Worm (Caenorhabditis elegans) whole organism, L4 larva: Measurements from ENCODE around the gene arv-1.

Experiments used
- D1046.2 ChIP-seq: fragments of 200-800 bp; sonication (Bioruptor generic); IDR thresholded peaks from 2 replicates; pipeline ENCODE4 v1.3.6; 2022; ENCODE audit warnings: missing genetic modification characterization, missing compliant biosample characterization
- F26F4.8 ChIP-seq: fragments of 200-800 bp; sonication (Bioruptor generic); conservative IDR thresholded peaks from 2 replicates; pipeline ENCODE4 v1.3.6; 2022; ENCODE audit warnings: missing genetic modification characterization, missing compliant biosample characterization
- F37D6.2 ChIP-seq: sonication (generic microtip); optimal IDR thresholded peaks from 2 replicates; lab custom pipeline; 2016; ENCODE audit warnings: mild to moderate bottlenecking, missing genetic modification characterization, missing compliant biosample characterization
- F49E8.2 ChIP-seq: sonication (generic microtip); optimal IDR thresholded peaks from 2 replicates; lab custom pipeline; 2016; ENCODE audit warnings: missing compliant biosample characterization, mild to moderate bottlenecking, missing genetic modification characterization, borderline replicate concordance
- R02D3.7 ChIP-seq: fragments of 150-350 bp; sonication (generic microtip); optimal IDR thresholded peaks from 3 replicates; lab custom pipeline; 2014; ENCODE audit warnings: missing biosample characterization, missing genetic modification characterization
- T20F7.1 ChIP-seq: fragments of 200-800 bp; sonication (Bioruptor generic); optimal IDR thresholded peaks from 2 replicates; lab custom pipeline; 2018; ENCODE audit warnings: mild to moderate bottlenecking, missing genetic modification characterization, missing compliant biosample characterization
- T26A8.4 ChIP-seq: fragments of 200-800 bp; sonication (Bioruptor generic); IDR thresholded peaks from 2 replicates; pipeline ENCODE4 v1.3.6; 2022; ENCODE audit warnings: missing genetic modification characterization, missing compliant biosample characterization
- aha-1 ChIP-seq: fragments of 150-350 bp; peaks from one replicate; lab custom pipeline; 2014; ENCODE audit warnings: missing biosample characterization, missing genetic modification characterization
- ama-1 ChIP-seq: fragments of 150-350 bp; optimal IDR thresholded peaks from 2 replicates; lab custom pipeline; 2014; ENCODE audit warnings: inconsistent platforms, mixed read lengths
- daf-19 ChIP-seq: fragments of 200-800 bp; sonication (Bioruptor generic); conservative IDR thresholded peaks from 2 replicates; pipeline ENCODE4 v1.3.6; 2022; ENCODE audit warnings: missing genetic modification characterization, missing compliant biosample characterization
- dmd-6 ChIP-seq: fragments of 200-800 bp; sonication (Bioruptor generic); IDR thresholded peaks from 2 replicates; pipeline ENCODE4 v1.3.6; 2022; ENCODE audit warnings: missing genetic modification reagents, missing genetic modification characterization, missing compliant biosample characterization
- dmd-8 ChIP-seq: fragments of 200-800 bp; sonication (Bioruptor generic); IDR thresholded peaks from 2 replicates; pipeline ENCODE4 v1.3.6; 2022; ENCODE audit warnings: missing genetic modification characterization, missing compliant biosample characterization
- fkh-10 ChIP-seq: fragments of 150-350 bp; optimal IDR thresholded peaks from 2 replicates; lab custom pipeline; 2014; ENCODE audit warnings: missing biosample characterization, missing genetic modification reagents, missing genetic modification characterization
- hif-1 ChIP-seq, 2 experiments: sonication (generic microtip); optimal IDR thresholded peaks; 2 replicates each; lab custom pipeline; 2016 to 2017; ENCODE audit warnings: missing compliant biosample characterization in 2 of 2, missing genetic modification characterization in 2 of 2, missing genetic modification reagents in 2 of 2, missing genotype in 2 of 2, mild to moderate bottlenecking in 1 of 2
- hlh-11 ChIP-seq: fragments of 200-800 bp; sonication (Bioruptor generic); optimal IDR thresholded peaks from 2 replicates; lab custom pipeline; 2018; ENCODE audit warnings: mild to moderate bottlenecking, missing genetic modification characterization, missing compliant biosample characterization
- hlh-30 ChIP-seq: sonication (generic microtip); optimal IDR thresholded peaks from 2 replicates; lab custom pipeline; 2017; ENCODE audit warnings: antibody characterized with exemption, mild to moderate bottlenecking, missing genetic modification characterization, missing compliant biosample characterization; ENCODE audit not compliant: insufficient read depth
- hmg-1.1 ChIP-seq: fragments of 200-800 bp; sonication (Bioruptor generic); IDR thresholded peaks from 2 replicates; pipeline ENCODE4 v1.3.6; 2022; ENCODE audit warnings: missing genetic modification reagents, missing genetic modification characterization, missing compliant biosample characterization
- jun-1 ChIP-seq: fragments of 150-350 bp; optimal IDR thresholded peaks from 2 replicates; lab custom pipeline; 2014; ENCODE audit warnings: missing biosample characterization, missing genetic modification reagents, missing genetic modification characterization
- lin-39 ChIP-seq: fragments of 150-350 bp; optimal IDR thresholded peaks from 2 replicates; lab custom pipeline; 2014; ENCODE audit warnings: missing biosample characterization, missing genetic modification reagents, missing genetic modification characterization
- lsy-2 ChIP-seq, 2 experiments: fragments of 150-350 bp in 1 of 2; sonication (generic microtip) in 1 of 2; optimal IDR thresholded peaks; 2 replicates each; lab custom pipeline; 2014 to 2017; ENCODE audit warnings: missing biosample characterization in 2 of 2, missing genetic modification characterization in 2 of 2
- mdl-1 ChIP-seq, 2 experiments: fragments of 150-350 bp in 1 of 2; sonication (generic microtip) in 1 of 2; optimal IDR thresholded peaks; 2 replicates each; lab custom pipeline; 2014 to 2017; ENCODE audit warnings: missing biosample characterization in 2 of 2, missing genetic modification characterization in 2 of 2
- mep-1 ChIP-seq: fragments of 150-350 bp; sonication (generic microtip); optimal IDR thresholded peaks from 3 replicates; lab custom pipeline; 2014; ENCODE audit warnings: missing biosample characterization, missing genetic modification characterization
- mes-2 ChIP-seq: sonication (generic microtip); optimal IDR thresholded peaks from 2 replicates; lab custom pipeline; 2016; ENCODE audit warnings: missing genotype, mild to moderate bottlenecking, missing genetic modification characterization, missing compliant biosample characterization; ENCODE audit not compliant: poor library complexity, severe bottlenecking
- mxl-3 ChIP-seq: fragments of 200-800 bp; sonication (Bioruptor generic); optimal IDR thresholded peaks from 2 replicates; lab custom pipeline; 2018; ENCODE audit warnings: mild to moderate bottlenecking, missing genetic modification characterization, missing compliant biosample characterization
- nhr-11 ChIP-seq: fragments of 150-350 bp; optimal IDR thresholded peaks from 2 replicates; lab custom pipeline; 2014; ENCODE audit warnings: missing biosample characterization, missing genetic modification characterization
- nhr-237 ChIP-seq: sonication (generic microtip); optimal IDR thresholded peaks from 2 replicates; lab custom pipeline; 2017; ENCODE audit warnings: missing biosample characterization, missing genetic modification characterization
- nhr-25 ChIP-seq: sonication (generic microtip); optimal IDR thresholded peaks from 2 replicates; lab custom pipeline; 2017; ENCODE audit warnings: missing genetic modification characterization, mild to moderate bottlenecking, missing compliant biosample characterization, antibody characterized with exemption, moderate library complexity, borderline replicate concordance; ENCODE audit not compliant: insufficient read depth
- nhr-28 ChIP-seq: fragments of 150-350 bp; optimal IDR thresholded peaks from 2 replicates; lab custom pipeline; 2014; ENCODE audit warnings: missing biosample characterization, missing genetic modification characterization
- nhr-76 ChIP-seq: fragments of 150-350 bp; optimal IDR thresholded peaks from 2 replicates; lab custom pipeline; 2014; ENCODE audit warnings: missing biosample characterization, missing genetic modification characterization
- pqm-1 ChIP-seq: sonication (generic microtip); optimal IDR thresholded peaks from 2 replicates; lab custom pipeline; 2017; ENCODE audit warnings: missing biosample characterization, missing genetic modification characterization
- rbr-2 ChIP-seq: sonication (generic microtip); optimal IDR thresholded peaks from 2 replicates; lab custom pipeline; 2016; ENCODE audit warnings: missing genotype, missing genetic modification characterization, missing compliant biosample characterization
- sdz-12 ChIP-seq: fragments of 200-800 bp; sonication (Bioruptor generic); optimal IDR thresholded peaks from 2 replicates; lab custom pipeline; 2018; ENCODE audit warnings: mild to moderate bottlenecking, missing genetic modification characterization, missing compliant biosample characterization
- set-16 ChIP-seq: fragments of 200-800 bp; sonication (Bioruptor generic); IDR thresholded peaks from 2 replicates; pipeline ENCODE4 v1.3.6; 2022; ENCODE audit warnings: missing genetic modification reagents, missing genetic modification characterization, missing compliant biosample characterization
- snpc-1.2 ChIP-seq: fragments of 200-800 bp; sonication (Bioruptor generic); IDR thresholded peaks from 2 replicates; pipeline ENCODE4 v1.3.6; 2022; ENCODE audit warnings: missing genetic modification reagents, missing genetic modification characterization, missing compliant biosample characterization
- unc-130 ChIP-seq: sonication (generic microtip); optimal IDR thresholded peaks from 2 replicates; lab custom pipeline; 2016; ENCODE audit warnings: missing genetic modification reagents, missing genetic modification characterization, missing compliant biosample characterization
- zfp-2 ChIP-seq: sonication (generic microtip); optimal IDR thresholded peaks from 2 replicates; lab custom pipeline; 2016; ENCODE audit warnings: mild to moderate bottlenecking, missing genetic modification characterization, missing compliant biosample characterization
- zip-2 ChIP-seq: fragments of 150-350 bp; optimal IDR thresholded peaks from 2 replicates; lab custom pipeline; 2014; ENCODE audit warnings: missing biosample characterization, missing genetic modification characterization
- ztf-7 ChIP-seq: fragments of 150-350 bp; optimal IDR thresholded peaks from 2 replicates; lab custom pipeline; 2014; ENCODE audit warnings: missing biosample characterization, missing genetic modification characterization

arv-1 gene

ce11 chrII:10203765-10204164 lies 3.1 kb upstream of the arv-1 start (continued):
- TF ChIP-seq nhr-25 (tag; lab: Kevin White, UChicago) (no peak), F37D6.2 (tag; lab: Kevin White, UChicago) (no peak), R02D3.7 (no peak)

ce11 chrII:10203067-10203466 lies 2.4 kb upstream of the arv-1 start:
- TF ChIP-seq nhr-11 (tag; lab: Kevin White, UChicago) (peak; percentile 32), ama-1 (lab: Kevin White, UChicago) (no peak)
- TF ChIP-seq, all 104 proteins: peak for 1

- TF ChIP-seq mxl-3 (GFP tag; lab: Kevin White, UChicago) (no peak), hif-1 (tag; optimal IDR thresholded peaks at IDR 0.05; lab: Kevin White, UChicago) (peak in 1 of 2 experiments; percentile 1), zip-2 (no peak), T20F7.1 (no peak), lsy-2 (tag; optimal IDR thresholded peaks at IDR 0.05; lab: Kevin White, UChicago) (peak in 1 of 2 experiments; percentile 9), mep-1 (tag; lab: Kevin White, UChicago) (no peak), lin-39 (tag; lab: Kevin White, UChicago) (no peak), jun-1 (no peak), hlh-30 (tag; lab: Kevin White, UChicago) (peak; percentile 60), set-16 (GFP tag; lab: Robert Waterston, UW) (no peak), daf-19 (GFP tag; lab: Robert Waterston, UW) (no peak), mdl-1 (tag; optimal IDR thresholded peaks at IDR 0.05; lab: Kevin White, UChicago) (peak in 1 of 2 experiments; percentile 18), nhr-76 (no peak), ztf-7 (tag; lab: Kevin White, UChicago) (no peak), dmd-6 (no peak), hlh-11 (tag; lab: Kevin White, UChicago) (peak; percentile 59), fkh-10 (no peak), T26A8.4 (GFP tag; lab: Robert Waterston, UW) (no peak), sdz-12 (GFP tag; lab: Kevin White, UChicago) (no peak), hmg-1.1 (GFP tag; lab: Robert Waterston, UW) (peak; percentile 71), nhr-237 (tag; lab: Kevin White, UChicago) (no peak), mes-2 (tag; lab: Kevin White, UChicago) (peak; percentile 26), D1046.2 (GFP tag; lab: Robert Waterston, UW) (no peak), rbr-2 (tag; lab: Kevin White, UChicago) (peak; percentile 22), aha-1 (tag; lab: Kevin White, UChicago) (peak; percentile 38), nhr-11 (tag; lab: Kevin White, UChicago) (peak; percentile 61)
- TF ChIP-seq, all 104 proteins: peak for 10
These were observed 1.7 kb upstream of the arv-1 start for ce11 chrII:10202275-10202674.

ce11 chrII:10199906-10200305 lies 717 bp downstream of the arv-1 start, which contains the start of gene R05H5.4:
Gene R05H5.4, minus strand, starts transcription at chrII:10200006.
- TF ChIP-seq snpc-1.2 (GFP tag; lab: Robert Waterston, UW) (no peak), nhr-11 (tag; lab: Kevin White, UChicago) (no peak), hlh-11 (tag; lab: Kevin White, UChicago) (no peak), hif-1 (tag; optimal IDR thresholded peaks at IDR 0.05; lab: Kevin White, UChicago) (no peak), pqm-1 (tag; lab: Kevin White, UChicago) (no peak), zfp-2 (tag; lab: Kevin White, UChicago) (no peak), unc-130 (GFP tag; lab: Kevin White, UChicago) (no peak), dmd-8 (GFP tag; lab: Robert Waterston, UW) (no peak), mes-2 (tag; lab: Kevin White, UChicago) (no peak), set-16 (GFP tag; lab: Robert Waterston, UW) (no peak), F26F4.8 (no peak), nhr-28 (tag; lab: Kevin White, UChicago) (no peak), F37D6.2 (tag; lab: Kevin White, UChicago) (no peak), F49E8.2 (no peak)
- TF ChIP-seq, all 104 proteins: peak for 0
